Worm (Caenorhabditis elegans): ENCODE measurements around the gene Y69A2AR.51.

Gene Y69A2AR.51

ce11 chrIV:2599634-2600033 lies 27.4 kb downstream of the Y69A2AR.51 start (continued):
- TF ChIP-seq nhr-11 (tag; optimal IDR thresholded peaks at IDR 0.05) (peak; percentile 68), zip-2 (tag; optimal IDR thresholded peaks at IDR 0.05) (no peak), ceh-20 (GFP tag; IDR thresholded peaks at IDR 0.05) (peak; percentile 53; the same call in 1 of the 2 replicates), tra-1 (GFP tag; IDR thresholded peaks at IDR 0.05) (no peak), vab-7 (GFP tag; IDR thresholded peaks at IDR 0.05) (no peak), lin-15B (tag; optimal IDR thresholded peaks at IDR 0.05) (no peak), jun-1 (tag; optimal IDR thresholded peaks at IDR 0.05) (no peak), hmg-1.1 (GFP tag; IDR thresholded peaks at IDR 0.05) (peak; percentile 87), nhr-28 (tag; optimal IDR thresholded peaks at IDR 0.05) (peak; percentile 78), Y105C5A.15 (GFP tag; IDR thresholded peaks at IDR 0.05) (no peak), madf-9 (GFP tag; conservative IDR thresholded peaks at IDR 0.05) (no peak), zfp-2 (tag; optimal IDR thresholded peaks at IDR 0.05) (no peak), saeg-2 (GFP tag; IDR thresholded peaks at IDR 0.05) (no peak)

DNA sequence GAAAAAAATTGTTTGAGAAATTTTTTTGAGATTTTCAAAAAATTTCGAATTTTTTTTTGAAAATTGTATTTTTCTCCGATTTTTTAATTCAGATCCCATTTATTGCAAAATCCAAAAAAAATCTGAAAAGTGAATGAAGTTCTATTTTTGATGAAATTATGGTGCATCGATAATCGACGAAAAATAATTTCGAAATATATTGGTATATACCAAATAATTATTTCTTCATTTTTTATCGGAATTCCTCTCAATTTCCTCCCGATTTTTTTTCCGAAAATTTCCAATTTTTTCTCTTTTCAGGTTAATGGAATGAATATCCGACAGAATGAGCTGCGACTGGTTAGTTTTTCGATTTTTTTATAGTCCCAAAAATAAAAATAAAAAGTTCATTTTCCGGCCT lies 28.6 kb downstream of the Y69A2AR.51 start, which contains the start of gene epg-9:
Gene epg-9, plus strand, starts transcription at position 301 of the 400 bp plus-strand sequence.
- TF ChIP-seq lin-38 (GFP tag; IDR thresholded peaks at IDR 0.05) (no peak), T20F7.1 (GFP tag; optimal IDR thresholded peaks at IDR 0.05) (no peak), R02D3.7 (tag; optimal IDR thresholded peaks at IDR 0.05) (no peak), lim-7 (GFP tag; IDR thresholded peaks at IDR 0.05) (no peak), ZK546.5 (tag; optimal IDR thresholded peaks at IDR 0.05) (no peak), aly-2 (tag; optimal IDR thresholded peaks at IDR 0.05) (no peak), zfp-3 (GFP tag; conservative IDR thresholded peaks at IDR 0.05) (no peak), spr-3 (GFP tag; optimal IDR thresholded peaks at IDR 0.05) (no peak), ceh-62 (tag; optimal IDR thresholded peaks at IDR 0.05) (no peak), php-3 (GFP tag; IDR thresholded peaks at IDR 0.05) (no peak), hlh-11 (tag; optimal IDR thresholded peaks at IDR 0.05) (no peak)

ce11 chrIV:2601988-2602861 lies 30.0 kb downstream of the Y69A2AR.51 start:
- no peak for TF ChIP-seq F26F4.8 (GFP tag; conservative IDR thresholded peaks at IDR 0.05)
- TF ChIP-seq duxl-1 (tag; optimal IDR thresholded peaks at IDR 0.05; ENCODE audit: poor library complexity), result peak; percentile 90
- peak; percentile 60; the same call in 1 of the 2 replicates for TF ChIP-seq lim-7 (GFP tag; IDR thresholded peaks at IDR 0.05)
- peak; percentile 100 for TF ChIP-seq hlh-30 (tag; optimal IDR thresholded peaks at IDR 0.05; ENCODE audit: insufficient read depth)
- TF ChIP-seq tag-97 (GFP tag; IDR thresholded peaks at IDR 0.05), result no peak
- TF ChIP-seq sdz-12 (GFP tag; optimal IDR thresholded peaks at IDR 0.05), result peak; percentile 81
- peak; percentile 84 for TF ChIP-seq zip-2 (tag; optimal IDR thresholded peaks at IDR 0.05)
- TF ChIP-seq nhr-11 (tag; optimal IDR thresholded peaks at IDR 0.05), result peak; percentile 98
- peak; percentile 59 to 90 for TF ChIP-seq daf-16 (GFP tag; optimal IDR thresholded peaks at IDR 0.05)
- peak; percentile 97 for TF ChIP-seq daf-16 (tag; optimal IDR thresholded peaks at IDR 0.05)
- no peak for TF ChIP-seq lir-3 (tag; optimal IDR thresholded peaks at IDR 0.05)
- peak; percentile 60 for TF ChIP-seq pqm-1 (tag; optimal IDR thresholded peaks at IDR 0.05)
- peak; percentile 90 for TF ChIP-seq spr-1 (tag; optimal IDR thresholded peaks at IDR 0.05)
- TF ChIP-seq fkh-10 (GFP tag; optimal IDR thresholded peaks at IDR 0.05), result peak; percentile 65
- TF ChIP-seq lin-38 (GFP tag; IDR thresholded peaks at IDR 0.05), result peak; percentile 84
- peak; percentile 41 for TF ChIP-seq snpc-4 (tag; optimal IDR thresholded peaks at IDR 0.05)
- peak; percentile 93 for TF ChIP-seq pha-4 (GFP tag; IDR thresholded peaks at IDR 0.05)
- peak; percentile 94 for TF ChIP-seq pha-4 (tag; optimal IDR thresholded peaks at IDR 0.05)
- TF ChIP-seq zag-1 (tag; optimal IDR thresholded peaks at IDR 0.05), result no peak
- TF ChIP-seq aly-2 (tag; optimal IDR thresholded peaks at IDR 0.05), result no peak
- no peak for TF ChIP-seq ceh-62 (tag; optimal IDR thresholded peaks at IDR 0.05)
- TF ChIP-seq unc-62 (GFP tag; optimal IDR thresholded peaks at IDR 0.05 in 1 of 2), result peak; percentile 66 to 99
- no peak for TF ChIP-seq unc-62 (tag; optimal IDR thresholded peaks at IDR 0.05)
- TF ChIP-seq lin-29 (GFP tag; IDR thresholded peaks at IDR 0.05), result peak; percentile 88
- TF ChIP-seq R02D3.7 (tag; optimal IDR thresholded peaks at IDR 0.05), result no peak
- TF ChIP-seq T26A8.4 (GFP tag; IDR thresholded peaks at IDR 0.05), result peak; percentile 96
- peak; percentile 90 for TF ChIP-seq nhr-41 (GFP tag; IDR thresholded peaks at IDR 0.05)
- TF ChIP-seq rbr-2 (tag; optimal IDR thresholded peaks at IDR 0.05), result peak; percentile 86
- TF ChIP-seq arid-1 (GFP tag; conservative IDR thresholded peaks at IDR 0.05), result peak; percentile 87
- TF ChIP-seq Y5F2A.4 (GFP tag; optimal IDR thresholded peaks at IDR 0.05), result peak; percentile 40
